Fruit fly (Drosophila melanogaster): Measurements from ENCODE around the gene TAF1B.

Gene TAF1B

DNA sequence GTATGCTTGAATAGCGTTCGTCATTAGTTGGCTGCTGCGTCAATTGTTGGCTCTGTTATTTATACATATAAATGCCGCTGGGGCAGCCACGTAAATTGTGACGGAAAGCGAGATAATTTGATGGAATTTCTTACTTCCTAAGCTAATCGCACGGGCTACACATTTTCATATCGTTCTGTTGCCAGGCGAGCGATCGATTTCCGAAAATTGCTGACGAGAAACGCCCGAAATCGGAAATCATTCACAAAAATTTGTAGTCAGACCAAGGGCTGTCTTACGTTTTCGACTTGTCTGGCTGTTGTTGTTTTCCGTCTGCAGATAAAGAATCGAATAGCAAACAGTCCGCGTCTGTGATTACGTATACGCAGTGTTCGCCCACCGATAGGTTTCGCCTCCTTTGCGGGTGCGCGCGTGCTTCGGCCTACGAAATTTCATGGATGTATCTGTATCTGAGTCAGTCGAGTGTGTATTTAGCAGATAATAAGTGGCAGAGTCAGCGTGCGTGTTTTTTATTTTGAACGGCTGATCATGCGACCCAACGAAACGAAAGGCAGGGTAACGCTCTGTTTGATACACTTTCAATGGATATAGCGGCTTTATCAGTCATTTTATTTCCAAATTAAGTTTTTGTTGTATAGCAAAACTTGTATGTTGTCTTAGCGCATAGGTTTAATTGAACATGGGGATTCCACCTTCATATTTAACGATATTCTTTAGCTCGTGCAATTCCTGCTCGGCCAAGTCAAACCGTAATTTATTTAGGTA lies 46.3 kb downstream of the TAF1B start (continued):
- TF ChIP-seq CG6272 (GFP tag; IDR thresholded peaks at IDR 0.05) (peak; percentile 44; the same call in 1 of the 2 replicates), slou (GFP tag; optimal IDR thresholded peaks at IDR 0.05) (no peak), CG6765 (GFP tag; optimal IDR thresholded peaks at IDR 0.05) (peak; percentile 66), CG32767 (GFP tag; IDR thresholded peaks at IDR 0.05) (peak; percentile 65; the same call in 1 of the 2 replicates), Trl (optimal IDR thresholded peaks at IDR 0.05) (no peak), Trl (GFP tag; optimal IDR thresholded peaks at IDR 0.05) (peak; percentile 72), pum (GFP tag; optimal IDR thresholded peaks at IDR 0.05) (peak; percentile 50), yki (optimal IDR thresholded peaks at IDR 0.05) (no peak), CG9932 (GFP tag; IDR thresholded peaks at IDR 0.05) (peak; percentile 71), ttk (GFP tag; IDR thresholded peaks at IDR 0.05) (peak; percentile 61), fd3F (GFP tag; optimal IDR thresholded peaks at IDR 0.05) (peak; percentile 27), Hsf (GFP tag; optimal IDR thresholded peaks at IDR 0.05) (peak; percentile 57), Dp (GFP tag; optimal IDR thresholded peaks at IDR 0.05) (no peak), bowl (GFP tag; IDR thresholded peaks at IDR 0.05) (0 out of 2 replicates have a peak, but pooled peaks have one; percentile 13), CG16813 (GFP tag; IDR thresholded peaks at IDR 0.05; ENCODE audit: partially characterized antibody) (no peak), CG1529 (GFP tag; optimal IDR thresholded peaks at IDR 0.05) (peak; percentile 37), CG17829 (tag; optimal IDR thresholded peaks at IDR 0.05) (peak; percentile 45), CG16863 (GFP tag; optimal IDR thresholded peaks at IDR 0.05) (peak; percentile 53), CG5245 (GFP tag; optimal IDR thresholded peaks at IDR 0.05) (no peak), MTF-1 (GFP tag; optimal IDR thresholded peaks at IDR 0.05; ENCODE audit: borderline replicate concordance) (no peak), exex (tag; optimal IDR thresholded peaks at IDR 0.05) (peak; percentile 82), ken (GFP tag; IDR thresholded peaks at IDR 0.05) (peak; percentile 51; the same call in 1 of the 3 replicates), pb (GFP tag; optimal IDR thresholded peaks at IDR 0.05) (peak; percentile 31), CG8089 (GFP tag; optimal IDR thresholded peaks at IDR 0.05) (peak; percentile 5), CG2712 (tag; optimal IDR thresholded peaks at IDR 0.05) (peak; percentile 67), cato (GFP tag; optimal IDR thresholded peaks at IDR 0.05; ENCODE audit: borderline replicate concordance) (no peak), pho (GFP tag; optimal IDR thresholded peaks at IDR 0.05) (peak; percentile 50), gt (GFP tag; IDR thresholded peaks at IDR 0.05) (no peak), wor (GFP tag; IDR thresholded peaks at IDR 0.05) (no peak), Adf1 (GFP tag; IDR thresholded peaks at IDR 0.05) (peak; percentile 58), CG2875 (GFP tag; optimal IDR thresholded peaks at IDR 0.05) (peak; percentile 5), lilli (GFP tag; optimal IDR thresholded peaks at IDR 0.05) (peak; percentile 81), eyg (GFP tag; optimal IDR thresholded peaks at IDR 0.05) (peak; percentile 66), H15 (GFP tag; IDR thresholded peaks at IDR 0.05) (0 out of 3 replicates have a peak, but pooled peaks have one; percentile 40), CG8290 (GFP tag; optimal IDR thresholded peaks at IDR 0.05) (no peak), CG8290 (tag; optimal IDR thresholded peaks at IDR 0.05) (peak in 1 of 2 experiments; percentile 71), z (GFP tag; IDR thresholded peaks at IDR 0.05) (no peak), unpg (GFP tag; optimal IDR thresholded peaks at IDR 0.05) (peak; percentile 74), CG11696 (GFP tag; IDR thresholded peaks at IDR 0.05) (peak; percentile 36; the same call in 1 of the 2 replicates), CG31388 (GFP tag; optimal IDR thresholded peaks at IDR 0.05) (no peak), Neu2 (GFP tag; optimal IDR thresholded peaks at IDR 0.05; ENCODE audit: borderline replicate concordance) (no peak), crol (GFP tag; IDR thresholded peaks at IDR 0.05) (no peak), ERR (GFP tag; optimal IDR thresholded peaks at IDR 0.05) (peak; percentile 4), CG12744 (GFP tag; optimal IDR thresholded peaks at IDR 0.05) (no peak), CG1602 (GFP tag; optimal IDR thresholded peaks at IDR 0.05) (peak; percentile 17), Atf6 (GFP tag; IDR thresholded peaks at IDR 0.05) (peak; percentile 64; the same call in 1 of the 2 replicates), Hand (GFP tag; optimal IDR thresholded peaks at IDR 0.05) (peak; percentile 56), CG2889 (GFP tag; IDR thresholded peaks at IDR 0.05) (peak; percentile 60; the same call in 1 of the 3 replicates), CG42726 (GFP tag; IDR thresholded peaks at IDR 0.05; ENCODE audit: partially characterized antibody) (no peak), HLH54F (GFP tag; optimal IDR thresholded peaks at IDR 0.05) (peak; percentile 66), Poxn (GFP tag; IDR thresholded peaks at IDR 0.05) (no peak)
